Fruit fly (Drosophila melanogaster): ENCODE data around the gene CG15771.

- no peak for TF ChIP-seq CG16815 (GFP tag; optimal IDR thresholded peaks at IDR 0.05)
- TF ChIP-seq Sox102F (GFP tag; optimal IDR thresholded peaks at IDR 0.05) = peak; percentile 76
- TF ChIP-seq tap (tag; optimal IDR thresholded peaks at IDR 0.05) = peak; percentile 1
- TF ChIP-seq mam (GFP tag; optimal IDR thresholded peaks at IDR 0.05) = no peak
- TF ChIP-seq Hsf (GFP tag; optimal IDR thresholded peaks at IDR 0.05) = peak; percentile 18
- no peak for TF ChIP-seq da (GFP tag; optimal IDR thresholded peaks at IDR 0.05)
- TF ChIP-seq CG18476 (GFP tag; optimal IDR thresholded peaks at IDR 0.05) = no peak
These were observed 28.1 kb downstream of the CG15771 start for dm6 chrX:5783260-5784040.

All from whole organism, embryonic.